Fruit fly (Drosophila melanogaster): Measurements from ENCODE around the gene Nup133.

Nup133 gene

DNA sequence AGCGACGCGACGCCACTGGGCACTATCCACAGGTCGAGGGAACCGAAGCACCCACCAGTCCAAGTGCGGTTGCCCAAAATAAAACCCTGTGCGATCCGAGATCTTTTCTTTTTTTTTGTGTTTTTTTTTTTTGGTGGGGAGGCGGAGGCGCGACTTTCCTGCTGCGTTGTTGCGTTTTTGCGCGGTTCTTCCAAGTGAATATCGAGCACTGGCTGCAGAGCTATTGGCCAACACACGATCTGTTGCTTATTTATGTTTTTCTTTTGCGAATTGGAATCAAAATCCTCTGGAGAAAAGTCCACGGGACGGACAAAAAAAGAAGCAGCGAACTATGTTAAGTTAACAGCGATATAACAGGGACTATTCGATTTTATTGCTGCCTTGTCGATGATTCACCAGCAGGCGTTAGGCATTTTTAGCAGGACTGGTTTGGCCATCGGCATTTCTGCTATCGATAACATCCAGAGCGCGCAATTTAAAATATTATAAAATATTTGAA is 30.4 kb downstream of the Nup133 start, which contains the start of gene wge (continued):
- TF ChIP-seq Spps (tag; optimal IDR thresholded peaks at IDR 0.05) = no peak
- TF ChIP-seq Sry-δ (GFP tag; optimal IDR thresholded peaks at IDR 0.05) = peak; percentile 53
- TF ChIP-seq CG4730 (GFP tag; IDR thresholded peaks at IDR 0.05) = no peak
- no peak for TF ChIP-seq CG12744 (GFP tag; optimal IDR thresholded peaks at IDR 0.05)
- no peak for TF ChIP-seq CG13296 (GFP tag; optimal IDR thresholded peaks at IDR 0.05)
- no peak for TF ChIP-seq pho (GFP tag; optimal IDR thresholded peaks at IDR 0.05)
- TF ChIP-seq CG1792 (GFP tag; optimal IDR thresholded peaks at IDR 0.05) = no peak
- TF ChIP-seq CG13123 (GFP tag; optimal IDR thresholded peaks at IDR 0.05) = no peak
- no peak for TF ChIP-seq CG1529 (GFP tag; optimal IDR thresholded peaks at IDR 0.05)
- TF ChIP-seq CG5245 (GFP tag; optimal IDR thresholded peaks at IDR 0.05) = no peak
- TF ChIP-seq D19A (tag; optimal IDR thresholded peaks at IDR 0.05) = no peak
- no peak for TF ChIP-seq Dad (GFP tag; optimal IDR thresholded peaks at IDR 0.05)
- no peak for TF ChIP-seq org-1 (GFP tag; optimal IDR thresholded peaks at IDR 0.05)
- TF ChIP-seq dan (GFP tag; IDR thresholded peaks at IDR 0.05) = no peak
- TF ChIP-seq CG11504 (tag; optimal IDR thresholded peaks at IDR 0.05) = no peak
- TF ChIP-seq CG12391 (tag; optimal IDR thresholded peaks at IDR 0.05) = no peak
- no peak for TF ChIP-seq fd96Cb (tag; optimal IDR thresholded peaks at IDR 0.05)
- no peak for TF ChIP-seq br (optimal IDR thresholded peaks at IDR 0.05)
- no peak for TF ChIP-seq CG10321 (GFP tag; IDR thresholded peaks at IDR 0.05)
- no peak for TF ChIP-seq CG13894 (tag; optimal IDR thresholded peaks at IDR 0.05)
- no peak for TF ChIP-seq CG3407 (GFP tag; optimal IDR thresholded peaks at IDR 0.05)
- no peak for TF ChIP-seq CG6254 (GFP tag; optimal IDR thresholded peaks at IDR 0.05)
- TF ChIP-seq CG10209 (GFP tag; optimal IDR thresholded peaks at IDR 0.05) = no peak
- no peak for TF ChIP-seq CoRest (tag; optimal IDR thresholded peaks at IDR 0.05)
- peak; percentile 36; the same call in 1 of the 2 replicates for TF ChIP-seq CG2129 (GFP tag; IDR thresholded peaks at IDR 0.05; ENCODE audit: partially characterized antibody)
- peak; percentile 20 for TF ChIP-seq Sin3A (optimal IDR thresholded peaks at IDR 0.05)
- TF ChIP-seq stc (GFP tag; IDR thresholded peaks at IDR 0.05) = no peak
- no peak for TF ChIP-seq CG2120 (GFP tag; optimal IDR thresholded peaks at IDR 0.05)
- no peak for TF ChIP-seq sens (GFP tag)
- TF ChIP-seq Asciz (GFP tag; optimal IDR thresholded peaks at IDR 0.05) = no peak
- TF ChIP-seq CG31441 (GFP tag; IDR thresholded peaks at IDR 0.05) = no peak
- peak; percentile 70 for TF ChIP-seq pzg (GFP tag; optimal IDR thresholded peaks at IDR 0.05)
- peak; percentile 74 for TF ChIP-seq bbx (GFP tag; IDR thresholded peaks at IDR 0.05; ENCODE audit: partially characterized antibody)
- no peak for TF ChIP-seq slbo (GFP tag; IDR thresholded peaks at IDR 0.05)
- no peak for TF ChIP-seq Aef1 (GFP tag; IDR thresholded peaks at IDR 0.05)
- TF ChIP-seq CG30020 (tag; optimal IDR thresholded peaks at IDR 0.05) = no peak
- no peak for TF ChIP-seq chm (GFP tag; IDR thresholded peaks at IDR 0.05)
- no peak for TF ChIP-seq CG14667 (GFP tag; IDR thresholded peaks at IDR 0.05)
- TF ChIP-seq CG1024 (GFP tag; IDR thresholded peaks at IDR 0.05) = no peak
- no peak for TF ChIP-seq zen (tag; optimal IDR thresholded peaks at IDR 0.05)
- TF ChIP-seq gcm2 (GFP tag; optimal IDR thresholded peaks at IDR 0.05) = no peak
- TF ChIP-seq CG7963 (GFP tag; IDR thresholded peaks at IDR 0.05; ENCODE audit: partially characterized antibody) = peak; percentile 55; the same call in 1 of the 3 replicates
- TF ChIP-seq Deaf1 (tag; optimal IDR thresholded peaks at IDR 0.05) = no peak
- TF ChIP-seq CG6765 (GFP tag; optimal IDR thresholded peaks at IDR 0.05) = no peak
- no peak for TF ChIP-seq CG5953 (GFP tag; IDR thresholded peaks at IDR 0.05)
- TF ChIP-seq B-H1 (GFP tag; IDR thresholded peaks at IDR 0.05) = no peak
- no peak for TF ChIP-seq CHES-1-like (GFP tag; optimal IDR thresholded peaks at IDR 0.05)
- TF ChIP-seq abd-A (tag; optimal IDR thresholded peaks at IDR 0.05) = peak; percentile 31
- TF ChIP-seq CG6272 (GFP tag; IDR thresholded peaks at IDR 0.05) = no peak
- TF ChIP-seq CG7271 (tag; optimal IDR thresholded peaks at IDR 0.05) = no peak
- TF ChIP-seq sima (GFP tag; optimal IDR thresholded peaks at IDR 0.05) = no peak
- TF ChIP-seq zf30C (GFP tag; optimal IDR thresholded peaks at IDR 0.05) = no peak
- TF ChIP-seq wdn (GFP tag; IDR thresholded peaks at IDR 0.05) = no peak
